Worm (Caenorhabditis elegans) whole organism, L1 larva: Measurements from ENCODE around the gene str-55.

ENCODE experiments used
- C04F5.9 ChIP-seq: sonication (generic microtip); optimal IDR thresholded peaks from 2 replicates; lab custom pipeline; 2016; ENCODE audit warnings: missing genetic modification characterization, missing compliant biosample characterization
- fkh-10 ChIP-seq: sonication (generic microtip); optimal IDR thresholded peaks from 2 replicates; lab custom pipeline; 2017; ENCODE audit warnings: missing biosample characterization, missing genetic modification reagents, missing genetic modification characterization
- hlh-4 ChIP-seq: sonication (generic microtip); optimal IDR thresholded peaks from 2 replicates; lab custom pipeline; 2016; ENCODE audit warnings: mild to moderate bottlenecking, missing genetic modification characterization, missing compliant biosample characterization
- lin-13 ChIP-seq: fragments of 150-350 bp; optimal IDR thresholded peaks from 2 replicates; lab custom pipeline; 2014; ENCODE audit warnings: missing biosample characterization, missing genetic modification reagents, missing genetic modification characterization
- mdl-1 ChIP-seq, 2 experiments: fragments of 150-350 bp; optimal IDR thresholded peaks; 2 replicates each; lab custom pipeline; 2014 to 2017; ENCODE audit warnings: missing biosample characterization in 2 of 2, missing genetic modification characterization in 2 of 2, inconsistent platforms in 1 of 2
- nhr-12 ChIP-seq: sonication (generic microtip); optimal IDR thresholded peaks from 2 replicates; lab custom pipeline; 2017; ENCODE audit warnings: missing biosample characterization, missing genetic modification characterization
- nhr-28 ChIP-seq: fragments of 150-350 bp; optimal IDR thresholded peaks from 2 replicates; lab custom pipeline; 2014; ENCODE audit warnings: missing biosample characterization, missing genetic modification characterization
- pax-3 ChIP-seq: fragments of 200-800 bp; sonication (Bioruptor generic); optimal IDR thresholded peaks from 2 replicates; lab custom pipeline; 2018; ENCODE audit warnings: mild to moderate bottlenecking, missing genetic modification characterization, moderate library complexity, missing compliant biosample characterization
- snpc-4 ChIP-seq: fragments of 150-350 bp; optimal IDR thresholded peaks from 2 replicates; lab custom pipeline; 2014; ENCODE audit warnings: missing biosample characterization, missing genetic modification characterization
- tbx-2 ChIP-seq: sonication (generic microtip); optimal IDR thresholded peaks from 2 replicates; lab custom pipeline; 2016; ENCODE audit warnings: missing genetic modification characterization, missing compliant biosample characterization
- unc-130 ChIP-seq: fragments of 150-350 bp; optimal IDR thresholded peaks from 2 replicates; lab custom pipeline; 2017; ENCODE audit warnings: missing biosample characterization, missing genetic modification characterization, inconsistent platforms
- unc-86 ChIP-seq: sonication (generic microtip); optimal IDR thresholded peaks from 2 replicates; lab custom pipeline; 2016; ENCODE audit warnings: missing genetic modification characterization, missing compliant biosample characterization
- ztf-11 ChIP-seq, 2 experiments: sonication (generic microtip); optimal IDR thresholded peaks; 2 replicates each; lab custom pipeline; 2016 to 2017; ENCODE audit warnings: missing genetic modification characterization in 2 of 2, missing biosample characterization in 1 of 2, missing compliant biosample characterization in 1 of 2
- ztf-4 ChIP-seq: fragments of 150-350 bp; optimal IDR thresholded peaks from 2 replicates; lab custom pipeline; 2014; ENCODE audit warnings: missing biosample characterization, missing genetic modification characterization

- TF ChIP-seq mdl-1 (tag; optimal IDR thresholded peaks at IDR 0.05; lab: Kevin White, UChicago): no peak
- TF ChIP-seq tbx-2: no peak
- TF ChIP-seq nhr-28 (tag; lab: Kevin White, UChicago): no peak
- TF ChIP-seq hlh-4 (tag; lab: Kevin White, UChicago): no peak
- no peak for TF ChIP-seq unc-86 (tag; lab: Kevin White, UChicago)
- no peak for TF ChIP-seq nhr-12
- TF ChIP-seq ztf-11 (tag; optimal IDR thresholded peaks at IDR 0.05; lab: Kevin White, UChicago): no peak
- TF ChIP-seq unc-130 (tag; lab: Kevin White, UChicago): no peak
- TF ChIP-seq ztf-4: no peak
- TF ChIP-seq fkh-10 (GFP tag; lab: Kevin White, UChicago): no peak
- TF ChIP-seq lin-13 (GFP tag; lab: Kevin White, UChicago): no peak
- no peak for TF ChIP-seq C04F5.9 (tag; lab: Kevin White, UChicago)
- TF ChIP-seq snpc-4 (tag; lab: Kevin White, UChicago): no peak
- no peak for TF ChIP-seq pax-3 (tag; lab: Kevin White, UChicago)
These were observed 48.8 kb downstream of the str-55 start for ce11 chrV:16368143-16368542.
